Worm (Caenorhabditis elegans) whole organism, L1 larva: Measurements from ENCODE around the gene ppk-3.

ENCODE experiments used
- C04F5.9 ChIP-seq: sonication (generic microtip); optimal IDR thresholded peaks from 2 replicates; lab custom pipeline; 2016; ENCODE audit warnings: missing genetic modification characterization, missing compliant biosample characterization
- C16A3.4 ChIP-seq: fragments of 150-350 bp; optimal IDR thresholded peaks from 2 replicates; lab custom pipeline; 2014; ENCODE audit warnings: missing biosample characterization, missing genetic modification characterization
- F16B12.6 ChIP-seq: fragments of 150-350 bp; optimal IDR thresholded peaks from 2 replicates; lab custom pipeline; 2014; ENCODE audit warnings: missing biosample characterization, missing genetic modification characterization
- aha-1 ChIP-seq: fragments of 150-350 bp; optimal IDR thresholded peaks from 2 replicates; lab custom pipeline; 2014; ENCODE audit warnings: missing biosample characterization, missing genetic modification characterization
- alr-1 ChIP-seq: fragments of 200-800 bp; sonication (Bioruptor generic); optimal IDR thresholded peaks from 2 replicates; lab custom pipeline; 2018; ENCODE audit warnings: borderline replicate concordance, mild to moderate bottlenecking, missing genetic modification characterization, missing compliant biosample characterization
- ama-1 ChIP-seq: fragments of 150-350 bp; optimal IDR thresholded peaks from 2 replicates; lab custom pipeline; 2014
- ceh-88 ChIP-seq: fragments of 200-800 bp; sonication (Bioruptor generic); IDR thresholded peaks from 2 replicates; pipeline ENCODE4 v1.3.6; 2022; ENCODE audit warnings: missing genetic modification characterization, missing compliant biosample characterization
- ceh-90 ChIP-seq: sonication (generic microtip); optimal IDR thresholded peaks from 2 replicates; lab custom pipeline; 2016; ENCODE audit warnings: missing genetic modification characterization, missing compliant biosample characterization
- ces-1 ChIP-seq: fragments of 150-350 bp; optimal IDR thresholded peaks from 2 replicates; lab custom pipeline; 2014; ENCODE audit warnings: missing biosample characterization, missing genetic modification reagents, missing genetic modification characterization
- dpl-1 ChIP-seq, 3 experiments: fragments of 150-350 bp in 2 of 3; sonication (generic microtip) in 1 of 3; optimal IDR thresholded peaks; 2 replicates each; lab custom pipeline; 2014 to 2017; ENCODE audit warnings: missing biosample characterization in 3 of 3, missing genetic modification characterization in 3 of 3, missing genetic modification reagents in 3 of 3
- dsc-1 ChIP-seq: sonication (generic microtip); optimal IDR thresholded peaks from 2 replicates; lab custom pipeline; 2016; ENCODE audit warnings: mild to moderate bottlenecking, missing genetic modification characterization, missing compliant biosample characterization
- efl-1 ChIP-seq, 4 experiments: fragments of 150-350 bp; optimal IDR thresholded peaks in 3 of 4; peaks in 1 of 4; 1 replicate in 1 of 4; 2 replicates in 3 of 4; lab custom pipeline; 2014; ENCODE audit warnings: missing biosample characterization in 2 of 4, missing genetic modification characterization in 2 of 4, missing genetic modification reagents in 2 of 4
- egl-13 ChIP-seq: sonication (generic microtip); optimal IDR thresholded peaks from 2 replicates; lab custom pipeline; 2016; ENCODE audit warnings: missing genotype, missing genetic modification reagents, missing genetic modification characterization, missing compliant biosample characterization
- elt-3 ChIP-seq, 6 experiments: fragments of 150-350 bp in 1 of 6; sonication (generic microtip); optimal IDR thresholded peaks; 2 replicates each; lab custom pipeline; 2017 to 2018; ENCODE audit warnings: missing biosample characterization in 6 of 6, missing genetic modification characterization in 6 of 6, inconsistent platforms in 1 of 6
- fkh-10 ChIP-seq: sonication (generic microtip); optimal IDR thresholded peaks from 2 replicates; lab custom pipeline; 2017; ENCODE audit warnings: missing biosample characterization, missing genetic modification reagents, missing genetic modification characterization
- fkh-4 ChIP-seq: sonication (generic microtip); optimal IDR thresholded peaks from 2 replicates; lab custom pipeline; 2016; ENCODE audit warnings: missing compliant biosample characterization, missing genetic modification characterization, borderline replicate concordance
- hlh-4 ChIP-seq: sonication (generic microtip); optimal IDR thresholded peaks from 2 replicates; lab custom pipeline; 2016; ENCODE audit warnings: mild to moderate bottlenecking, missing genetic modification characterization, missing compliant biosample characterization
- irx-1 ChIP-seq: sonication (generic microtip); optimal IDR thresholded peaks from 2 replicates; lab custom pipeline; 2016; ENCODE audit warnings: missing genetic modification characterization, missing compliant biosample characterization
- isw-1 ChIP-seq: fragments of 200-800 bp; sonication (Bioruptor generic); IDR thresholded peaks from 2 replicates; pipeline ENCODE4 v1.3.6; 2022; ENCODE audit warnings: missing genetic modification characterization, missing compliant biosample characterization
- lin-14 ChIP-seq: fragments of 200-800 bp; sonication (Bioruptor generic); optimal IDR thresholded peaks from 2 replicates; lab custom pipeline; 2018; ENCODE audit warnings: mild to moderate bottlenecking, missing genetic modification characterization, moderate library complexity, missing compliant biosample characterization
- lin-35 ChIP-seq, 2 experiments: fragments of 150-350 bp; optimal IDR thresholded peaks; 2 replicates each; lab custom pipeline; 2014; ENCODE audit warnings: missing biosample characterization in 2 of 2, missing genetic modification characterization in 2 of 2, missing genetic modification reagents in 2 of 2
- lin-39 ChIP-seq: fragments of 150-350 bp; optimal IDR thresholded peaks from 2 replicates; lab custom pipeline; 2014; ENCODE audit warnings: missing biosample characterization, missing genetic modification reagents, missing genetic modification characterization
- mep-1 ChIP-seq: fragments of 150-350 bp; optimal IDR thresholded peaks from 2 replicates; lab custom pipeline; 2014; ENCODE audit warnings: missing biosample characterization, missing genetic modification characterization
- nhr-11 ChIP-seq: fragments of 150-350 bp; optimal IDR thresholded peaks from 2 replicates; lab custom pipeline; 2014; ENCODE audit warnings: missing biosample characterization, missing genetic modification characterization
- nhr-12 ChIP-seq: sonication (generic microtip); optimal IDR thresholded peaks from 2 replicates; lab custom pipeline; 2017; ENCODE audit warnings: missing biosample characterization, missing genetic modification characterization
- nhr-19 ChIP-seq: fragments of 200-800 bp; sonication (Bioruptor generic); conservative IDR thresholded peaks from 2 replicates; pipeline ENCODE4 v1.3.6; 2022; ENCODE audit warnings: missing genetic modification characterization, missing compliant biosample characterization
- nhr-20 ChIP-seq: sonication (generic microtip); optimal IDR thresholded peaks from 2 replicates; lab custom pipeline; 2016; ENCODE audit warnings: mild to moderate bottlenecking, missing genetic modification characterization, missing compliant biosample characterization
- nhr-237 ChIP-seq: fragments of 150-350 bp; optimal IDR thresholded peaks from 2 replicates; lab custom pipeline; 2014; ENCODE audit warnings: missing biosample characterization, missing genetic modification characterization
- nhr-28 ChIP-seq: fragments of 150-350 bp; optimal IDR thresholded peaks from 2 replicates; lab custom pipeline; 2014; ENCODE audit warnings: missing biosample characterization, missing genetic modification characterization
- nhr-47 ChIP-seq: sonication (generic microtip); optimal IDR thresholded peaks from 2 replicates; lab custom pipeline; 2016; ENCODE audit warnings: mild to moderate bottlenecking, missing genetic modification characterization, moderate library complexity, missing compliant biosample characterization
- nhr-76 ChIP-seq: sonication (generic microtip); optimal IDR thresholded peaks from 2 replicates; lab custom pipeline; 2017; ENCODE audit warnings: missing biosample characterization, missing genetic modification characterization
- nhr-77 ChIP-seq: fragments of 150-350 bp; optimal IDR thresholded peaks from 2 replicates; lab custom pipeline; 2014; ENCODE audit warnings: missing biosample characterization, missing genetic modification characterization
- nhr-85 ChIP-seq: sonication (generic microtip); peaks from one replicate; lab custom pipeline; 2016; ENCODE audit warnings: missing genetic modification characterization, inconsistent platforms, missing compliant biosample characterization
- nhr-90 ChIP-seq: sonication (generic microtip); optimal IDR thresholded peaks from 2 replicates; lab custom pipeline; 2016; ENCODE audit warnings: mild to moderate bottlenecking, missing genetic modification characterization, missing compliant biosample characterization; ENCODE audit not compliant: poor library complexity
- pag-3 ChIP-seq: sonication (generic microtip); optimal IDR thresholded peaks from 2 replicates; lab custom pipeline; 2017; ENCODE audit warnings: missing genetic modification characterization, mild to moderate bottlenecking, missing compliant biosample characterization, antibody characterized with exemption, borderline replicate concordance; ENCODE audit not compliant: insufficient read depth
- pax-3 ChIP-seq: fragments of 200-800 bp; sonication (Bioruptor generic); optimal IDR thresholded peaks from 2 replicates; lab custom pipeline; 2018; ENCODE audit warnings: mild to moderate bottlenecking, missing genetic modification characterization, moderate library complexity, missing compliant biosample characterization
- skn-1 ChIP-seq: fragments of 150-350 bp; optimal IDR thresholded peaks from 2 replicates; lab custom pipeline; 2014; ENCODE audit warnings: missing biosample characterization, missing genetic modification characterization
- snpc-4 ChIP-seq: fragments of 150-350 bp; optimal IDR thresholded peaks from 2 replicates; lab custom pipeline; 2014; ENCODE audit warnings: missing biosample characterization, missing genetic modification characterization
- snu-23 ChIP-seq: sonication (generic microtip); optimal IDR thresholded peaks from 2 replicates; lab custom pipeline; 2016; ENCODE audit warnings: missing genetic modification characterization, missing compliant biosample characterization
- sox-4 ChIP-seq: sonication (generic microtip); optimal IDR thresholded peaks from 2 replicates; lab custom pipeline; 2016; ENCODE audit warnings: missing genetic modification characterization, missing compliant biosample characterization
- sptf-1 ChIP-seq: fragments of 150-350 bp; optimal IDR thresholded peaks from 2 replicates; lab custom pipeline; 2014; ENCODE audit warnings: missing biosample characterization, missing genetic modification characterization
- swsn-7 ChIP-seq: sonication (generic microtip); optimal IDR thresholded peaks from 2 replicates; lab custom pipeline; 2016; ENCODE audit warnings: missing genetic modification characterization, missing compliant biosample characterization
- tbx-2 ChIP-seq: sonication (generic microtip); optimal IDR thresholded peaks from 2 replicates; lab custom pipeline; 2016; ENCODE audit warnings: missing genetic modification characterization, missing compliant biosample characterization
- unc-130 ChIP-seq: fragments of 150-350 bp; optimal IDR thresholded peaks from 2 replicates; lab custom pipeline; 2017; ENCODE audit warnings: missing biosample characterization, missing genetic modification characterization, inconsistent platforms
- unc-62 ChIP-seq: fragments of 150-350 bp; optimal IDR thresholded peaks from 2 replicates; lab custom pipeline; 2014; ENCODE audit warnings: missing biosample characterization, missing genetic modification reagents, missing genetic modification characterization
- unc-86 ChIP-seq: sonication (generic microtip); optimal IDR thresholded peaks from 2 replicates; lab custom pipeline; 2016; ENCODE audit warnings: missing genetic modification characterization, missing compliant biosample characterization
- xbp-1 ChIP-seq: sonication (generic microtip); optimal IDR thresholded peaks from 2 replicates; lab custom pipeline; 2016; ENCODE audit warnings: missing genetic modification characterization, missing compliant biosample characterization
- zip-4 ChIP-seq: fragments of 200-800 bp; sonication (Bioruptor generic); optimal IDR thresholded peaks from 2 replicates; lab custom pipeline; 2018; ENCODE audit warnings: mild to moderate bottlenecking, missing genetic modification characterization, moderate library complexity, missing compliant biosample characterization
- ztf-11 ChIP-seq, 2 experiments: sonication (generic microtip); optimal IDR thresholded peaks; 2 replicates each; lab custom pipeline; 2016 to 2017; ENCODE audit warnings: missing genetic modification characterization in 2 of 2, missing biosample characterization in 1 of 2, missing compliant biosample characterization in 1 of 2

ppk-3 gene

DNA sequence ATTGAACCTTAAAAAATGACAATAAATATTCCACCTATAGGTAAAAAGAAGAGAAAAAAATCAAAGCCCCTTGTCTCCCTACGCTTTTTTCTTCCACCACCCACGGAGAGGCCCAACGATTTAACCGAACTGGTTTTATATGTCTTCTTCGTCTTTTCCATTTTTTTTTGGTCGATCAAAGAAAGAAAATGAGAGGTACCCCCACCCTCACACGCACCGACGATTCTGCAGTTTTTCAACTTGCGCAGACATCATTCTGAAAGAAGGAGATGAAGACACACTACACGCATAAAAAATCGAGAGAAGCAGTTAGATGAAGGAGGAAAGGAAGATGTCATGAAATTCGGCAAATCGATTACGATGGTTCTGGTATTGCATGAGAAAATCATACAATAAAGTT is 38.9 kb upstream of the ppk-3 start (continued):
- TF ChIP-seq ces-1 = no peak
- TF ChIP-seq unc-62 (GFP tag; lab: Kevin White, UChicago) = no peak
- TF ChIP-seq egl-13 (tag; lab: Kevin White, UChicago) = no peak
- TF ChIP-seq dpl-1 (GFP tag; optimal IDR thresholded peaks at IDR 0.05; lab: Kevin White, UChicago) = no peak
- TF ChIP-seq snpc-4 (tag; lab: Kevin White, UChicago) = no peak
- no peak for TF ChIP-seq nhr-12 (tag; lab: Kevin White, UChicago)
- no peak for TF ChIP-seq C04F5.9
- no peak for TF ChIP-seq nhr-237 (tag; lab: Kevin White, UChicago)
- TF ChIP-seq irx-1 (tag; lab: Kevin White, UChicago) = no peak
- no peak for TF ChIP-seq lin-39 (tag; lab: Kevin White, UChicago)
- no peak for TF ChIP-seq ceh-90 (tag; lab: Kevin White, UChicago)
- TF ChIP-seq ama-1 (lab: Kevin White, UChicago) = no peak
- TF ChIP-seq tbx-2 (tag; lab: Kevin White, UChicago) = no peak
- no peak for TF ChIP-seq F16B12.6 (tag; lab: Kevin White, UChicago)
- TF ChIP-seq efl-1 (optimal IDR thresholded peaks at IDR 0.05; lab: Kevin White, UChicago) = no peak
- no peak for TF ChIP-seq efl-1 (GFP tag; optimal IDR thresholded peaks at IDR 0.05 in 1 of 2; lab: Kevin White, UChicago)
- TF ChIP-seq nhr-20 = peak; percentile 49
- no peak for TF ChIP-seq ceh-88 (GFP tag; lab: Robert Waterston, UW)
- TF ChIP-seq nhr-76 (tag; lab: Kevin White, UChicago) = no peak
- no peak for TF ChIP-seq ztf-11 (tag; optimal IDR thresholded peaks at IDR 0.05; lab: Kevin White, UChicago)
- no peak for TF ChIP-seq nhr-28
- TF ChIP-seq alr-1 = no peak
- no peak for TF ChIP-seq xbp-1 (tag; lab: Kevin White, UChicago)
- peak in 1 of 2 experiments; percentile 20 for TF ChIP-seq lin-35 (GFP tag; optimal IDR thresholded peaks at IDR 0.05; lab: Kevin White, UChicago)
- TF ChIP-seq fkh-10 (GFP tag; lab: Kevin White, UChicago) = no peak
- peak; percentile 41 for TF ChIP-seq mep-1 (tag; lab: Kevin White, UChicago)
- TF ChIP-seq pag-3 = no peak
- TF ChIP-seq C16A3.4 (tag; lab: Kevin White, UChicago) = no peak
- TF ChIP-seq unc-130 (tag; lab: Kevin White, UChicago) = no peak
- TF ChIP-seq aha-1 = no peak
- no peak for TF ChIP-seq sptf-1
- no peak for TF ChIP-seq hlh-4

DNA sequence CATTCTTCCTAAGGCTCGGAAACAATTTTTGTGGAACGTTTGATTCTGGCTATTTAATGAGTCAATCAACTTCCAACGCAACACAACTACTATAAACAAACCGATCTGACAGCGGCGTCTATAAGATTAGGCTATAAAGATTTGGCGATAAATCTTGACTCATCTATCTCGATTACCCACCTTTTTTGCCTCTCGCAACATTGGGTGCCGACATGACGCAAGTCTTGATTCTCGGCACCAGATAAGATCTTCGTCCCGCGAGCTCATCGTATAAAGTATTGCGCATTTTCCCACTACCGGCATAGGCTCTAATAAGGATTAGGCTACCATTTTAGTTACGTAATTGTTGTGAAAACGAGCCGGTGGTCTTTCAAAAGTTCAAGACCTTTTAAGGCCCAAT is 36.5 kb upstream of the ppk-3 start:
- TF ChIP-seq lin-14 (GFP tag; lab: Kevin White, UChicago) (peak; percentile 12), pag-3 (no peak), lin-35 (GFP tag; optimal IDR thresholded peaks at IDR 0.05; lab: Kevin White, UChicago) (no peak), nhr-85 (tag; lab: Kevin White, UChicago) (peak; percentile 77)
- TF ChIP-seq, all 84 proteins: peak for 2

DNA sequence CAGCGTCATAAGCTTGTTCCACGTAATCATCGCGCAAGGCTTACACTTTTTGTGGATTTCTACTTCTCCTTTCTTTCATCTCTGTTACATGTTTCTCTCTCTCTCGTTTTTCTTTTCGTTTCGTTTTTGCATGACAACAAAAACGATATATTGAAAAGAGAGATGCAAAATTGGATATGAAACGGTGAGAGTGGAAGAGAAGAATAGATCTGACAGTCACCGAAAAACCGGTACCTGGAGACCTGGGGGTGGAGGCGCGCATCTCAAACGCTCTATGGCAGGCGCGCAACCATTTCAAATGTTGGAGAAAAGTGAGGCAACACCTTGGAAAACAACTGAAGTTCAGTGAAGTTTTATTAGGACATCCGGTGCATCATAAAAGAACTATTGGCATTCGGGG is 34.2 kb upstream of the ppk-3 start:
- TF ChIP-seq isw-1 (GFP tag; lab: Robert Waterston, UW) (no peak), unc-86 (no peak), lin-14 (GFP tag; lab: Kevin White, UChicago) (peak; percentile 78), nhr-11 (no peak), efl-1 (optimal IDR thresholded peaks at IDR 0.05; lab: Kevin White, UChicago) (no peak), efl-1 (GFP tag; optimal IDR thresholded peaks at IDR 0.05 in 1 of 2; lab: Kevin White, UChicago) (peak in 1 of 2 experiments; percentile 82), snu-23 (peak; percentile 51), dsc-1 (tag; lab: Kevin White, UChicago) (no peak), nhr-77 (tag; lab: Kevin White, UChicago) (no peak), ama-1 (lab: Kevin White, UChicago) (no peak), nhr-12 (tag; lab: Kevin White, UChicago) (no peak), alr-1 (no peak), nhr-76 (tag; lab: Kevin White, UChicago) (no peak), sox-4 (no peak), sptf-1 (no peak), nhr-90 (peak; percentile 51), lin-35 (GFP tag; optimal IDR thresholded peaks at IDR 0.05; lab: Kevin White, UChicago) (peak in 1 of 2 experiments; percentile 29), nhr-47 (tag; lab: Kevin White, UChicago) (no peak), pax-3 (tag; lab: Kevin White, UChicago) (no peak), skn-1 (tag; lab: Kevin White, UChicago) (no peak), snpc-4 (tag; lab: Kevin White, UChicago) (no peak), elt-3 (tag; optimal IDR thresholded peaks at IDR 0.05; lab: Kevin White, UChicago) (peak in 4 of 6 experiments; percentile 22 to 50 (median 40)), zip-4 (GFP tag; lab: Kevin White, UChicago) (no peak), pag-3 (no peak), egl-13 (tag; lab: Kevin White, UChicago) (no peak), nhr-19 (GFP tag; lab: Robert Waterston, UW) (peak; percentile 16; the same call in 1 of the 2 replicates), fkh-4 (tag; lab: Kevin White, UChicago) (no peak), swsn-7 (tag; lab: Kevin White, UChicago) (peak; percentile 28)
